Fruit fly (Drosophila melanogaster): ENCODE measurements around the gene CG14022.

CG14022 gene

DNA sequence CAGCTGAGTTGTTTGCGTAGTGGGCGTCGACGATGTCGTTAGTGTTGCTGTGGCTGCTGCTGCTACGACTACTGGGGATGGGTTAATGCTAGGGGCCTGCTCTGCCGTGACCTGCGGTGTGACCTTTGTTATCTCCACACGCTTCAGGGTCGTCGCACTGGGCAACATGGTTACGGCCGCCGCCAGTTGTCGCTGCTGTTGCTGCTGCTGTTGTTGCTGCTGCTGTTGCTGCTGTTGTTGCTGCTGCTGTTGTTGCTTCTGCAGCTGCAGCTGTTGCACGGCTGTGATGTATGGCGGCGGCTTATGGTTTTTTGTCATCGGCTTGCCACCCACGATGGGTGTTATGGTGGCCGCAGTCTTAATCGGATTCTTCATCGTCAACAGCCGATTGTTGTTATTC lies 8.6 kb downstream of the CG14022 start:
- peak; percentile 94 for TF ChIP-seq Dfd (GFP tag; optimal IDR thresholded peaks at IDR 0.05)
- TF ChIP-seq CG32264 (GFP tag; optimal IDR thresholded peaks at IDR 0.05): no peak
- TF ChIP-seq OdsH (GFP tag; optimal IDR thresholded peaks at IDR 0.05): no peak
- no peak for TF ChIP-seq Myc (optimal IDR thresholded peaks at IDR 0.05)

DNA sequence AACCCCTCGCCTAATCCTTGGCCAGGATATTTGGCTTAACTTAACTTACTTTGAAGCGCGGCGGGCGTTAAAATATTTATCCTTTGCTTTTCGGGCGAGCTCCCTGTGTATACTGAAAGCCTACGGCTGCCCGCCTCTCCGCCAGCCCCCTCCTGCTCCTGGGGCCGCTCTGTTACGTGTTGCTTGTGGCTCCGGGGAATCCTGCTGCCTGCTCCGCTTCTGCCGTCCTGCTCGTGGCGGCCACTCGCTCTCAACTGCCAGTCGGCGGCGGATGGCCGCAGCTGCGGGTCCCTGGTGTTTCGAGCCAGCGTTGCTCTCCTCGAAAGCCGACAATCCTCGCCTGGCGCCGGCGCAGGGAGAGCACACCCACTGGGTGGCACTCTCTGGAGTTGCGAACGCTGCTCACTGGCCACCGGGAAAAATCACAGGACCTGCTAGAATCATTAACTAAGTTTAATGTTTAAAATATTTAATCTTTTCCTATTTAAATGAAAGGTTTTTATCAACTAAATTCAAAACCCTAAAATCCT lies 14.0 kb downstream of the CG14022 start, which contains the start of gene CG14024:
CG14024 (minus strand) TSS at position 266 of the 530 bp plus-strand sequence.
- TF ChIP-seq CrebA (GFP tag; optimal IDR thresholded peaks at IDR 0.05; ENCODE audit: borderline replicate concordance) (no peak), Dfd (GFP tag; optimal IDR thresholded peaks at IDR 0.05) (no peak), fru (GFP tag; optimal IDR thresholded peaks at IDR 0.05) (no peak), CG9705 (GFP tag; optimal IDR thresholded peaks at IDR 0.05) (no peak), Dif (GFP tag; optimal IDR thresholded peaks at IDR 0.05; ENCODE audit: partially characterized antibody) (peak; percentile 28), dl (GFP tag; optimal IDR thresholded peaks at IDR 0.05; ENCODE audit: insufficient read depth in 1 of 2, partially characterized antibody in 2 of 2) (no peak), h (GFP tag; optimal IDR thresholded peaks at IDR 0.05) (no peak)

DNA sequence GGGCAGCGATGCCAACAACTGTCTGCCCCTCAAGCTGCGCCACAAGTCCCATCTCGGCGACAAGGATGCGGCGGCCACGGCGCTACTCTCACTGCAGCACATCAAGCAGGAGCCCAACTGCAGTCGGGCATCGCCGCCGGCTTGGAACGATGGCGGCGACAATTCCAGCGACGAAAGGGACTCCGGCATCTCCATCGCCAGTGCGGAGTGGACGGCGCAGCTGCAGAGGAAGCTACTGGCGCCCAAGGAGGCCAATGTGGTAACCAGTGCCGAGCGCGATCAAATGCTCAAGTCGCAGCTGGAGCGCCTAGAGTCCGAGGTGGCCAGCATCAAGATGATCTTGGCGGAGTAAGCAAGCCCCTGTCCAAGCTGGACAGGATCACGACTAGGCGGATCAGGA lies 19.3 kb downstream of the CG14022 start:
- TF ChIP-seq OdsH (GFP tag; optimal IDR thresholded peaks at IDR 0.05) (no peak), dsf (GFP tag; optimal IDR thresholded peaks at IDR 0.05; ENCODE audit: borderline replicate concordance) (no peak), Hr78 (GFP tag; optimal IDR thresholded peaks at IDR 0.05) (no peak), fru (GFP tag; optimal IDR thresholded peaks at IDR 0.05) (no peak), jim (GFP tag; optimal IDR thresholded peaks at IDR 0.05) (no peak), GATAd (GFP tag; optimal IDR thresholded peaks at IDR 0.05) (no peak), h (GFP tag; optimal IDR thresholded peaks at IDR 0.05) (no peak), psq (GFP tag; optimal IDR thresholded peaks at IDR 0.05) (no peak), woc (GFP tag; optimal IDR thresholded peaks at IDR 0.05) (no peak)

DNA sequence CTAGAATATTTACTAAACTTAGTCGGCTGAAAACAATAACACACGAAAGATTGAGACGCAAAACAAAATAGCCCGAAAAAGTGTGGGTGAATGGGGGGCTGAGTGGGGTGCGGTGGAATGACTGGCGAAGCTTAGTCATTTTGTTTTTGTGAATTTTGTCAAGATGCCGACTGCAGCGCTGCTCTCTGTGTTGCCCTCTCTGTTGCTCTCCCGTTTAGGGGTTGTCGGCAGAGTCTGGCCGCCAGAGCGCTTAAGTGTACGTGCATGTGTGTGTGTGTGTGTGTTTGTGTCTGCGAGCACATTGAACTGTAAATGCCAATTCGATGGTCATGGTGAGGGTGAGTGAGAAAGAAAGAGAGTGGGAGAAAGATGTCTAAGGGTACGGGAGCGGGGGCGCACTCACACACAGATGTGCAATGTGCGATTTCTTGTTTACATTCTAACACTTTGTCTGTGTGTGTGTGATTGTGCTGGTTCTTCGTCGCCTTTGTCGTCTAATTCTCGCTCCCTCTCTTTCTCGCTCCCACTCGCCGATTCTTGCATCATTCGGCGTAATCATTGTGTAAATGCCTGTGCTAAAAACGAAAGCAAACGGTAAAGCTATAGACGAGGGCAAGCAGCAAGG lies 22.2 kb downstream of the CG14022 start:
- TF ChIP-seq br (GFP tag; optimal IDR thresholded peaks at IDR 0.05) (no peak), ey (GFP tag; optimal IDR thresholded peaks at IDR 0.05) (no peak), CG9705 (GFP tag; optimal IDR thresholded peaks at IDR 0.05) (no peak), brk (GFP tag; optimal IDR thresholded peaks at IDR 0.05) (no peak), CG32264 (GFP tag; optimal IDR thresholded peaks at IDR 0.05) (no peak), usp (GFP tag; optimal IDR thresholded peaks at IDR 0.05) (no peak), Hr83 (GFP tag; optimal IDR thresholded peaks at IDR 0.05; ENCODE audit: poor library complexity, severe bottlenecking) (peak; percentile 95), GATAd (GFP tag; optimal IDR thresholded peaks at IDR 0.05) (no peak), N (GFP tag; optimal IDR thresholded peaks at IDR 0.05) (no peak), OdsH (GFP tag; optimal IDR thresholded peaks at IDR 0.05) (peak; percentile 56), Hr78 (GFP tag; optimal IDR thresholded peaks at IDR 0.05) (no peak), CrebA (GFP tag; optimal IDR thresholded peaks at IDR 0.05; ENCODE audit: borderline replicate concordance) (no peak), woc (GFP tag; optimal IDR thresholded peaks at IDR 0.05) (peak; percentile 21), Sp1 (GFP tag; optimal IDR thresholded peaks at IDR 0.05) (no peak), Myc (optimal IDR thresholded peaks at IDR 0.05) (no peak), Jra (GFP tag; optimal IDR thresholded peaks at IDR 0.05) (peak; percentile 83), psq (GFP tag; optimal IDR thresholded peaks at IDR 0.05) (peak; percentile 63), lola (GFP tag; optimal IDR thresholded peaks at IDR 0.05) (no peak), sv (GFP tag; optimal IDR thresholded peaks at IDR 0.05) (no peak), rgr (GFP tag; optimal IDR thresholded peaks at IDR 0.05) (peak; percentile 61), Abd-B (GFP tag; optimal IDR thresholded peaks at IDR 0.05) (no peak), Dfd (GFP tag; optimal IDR thresholded peaks at IDR 0.05) (no peak), pan (optimal IDR thresholded peaks at IDR 0.05) (no peak), dsf (GFP tag; optimal IDR thresholded peaks at IDR 0.05; ENCODE audit: borderline replicate concordance) (no peak), HLH106 (tag; optimal IDR thresholded peaks at IDR 0.05) (no peak), dmrt93B (GFP tag; optimal IDR thresholded peaks at IDR 0.05) (no peak), Dif (GFP tag; optimal IDR thresholded peaks at IDR 0.05; ENCODE audit: partially characterized antibody) (peak; percentile 83), Rel (GFP tag; optimal IDR thresholded peaks at IDR 0.05) (no peak), Rel (tag; optimal IDR thresholded peaks at IDR 0.05) (peak; percentile 63), foxo (GFP tag; optimal IDR thresholded peaks at IDR 0.05) (peak in 1 of 2 experiments; percentile 50), h (GFP tag; optimal IDR thresholded peaks at IDR 0.05) (peak; percentile 56), tai (GFP tag; optimal IDR thresholded peaks at IDR 0.05) (no peak), fru (GFP tag; optimal IDR thresholded peaks at IDR 0.05) (peak; percentile 60), Vsx2 (GFP tag; optimal IDR thresholded peaks at IDR 0.05; ENCODE audit: partially characterized antibody) (peak; percentile 22), Hnf4 (GFP tag; optimal IDR thresholded peaks at IDR 0.05) (peak; percentile 54), jim (GFP tag; optimal IDR thresholded peaks at IDR 0.05) (no peak), dl (GFP tag; optimal IDR thresholded peaks at IDR 0.05; ENCODE audit: insufficient read depth in 1 of 2, partially characterized antibody in 2 of 2) (peak; percentile 74 to 90), sage (GFP tag; optimal IDR thresholded peaks at IDR 0.05) (no peak), Mio (GFP tag; optimal IDR thresholded peaks at IDR 0.05) (no peak)
